Fruit fly (Drosophila melanogaster): ENCODE measurements around the gene Fum3.
A peak's percentile ranks its signal among the peaks of the same experiment; 100 is the strongest.

Gene Fum3

DNA sequence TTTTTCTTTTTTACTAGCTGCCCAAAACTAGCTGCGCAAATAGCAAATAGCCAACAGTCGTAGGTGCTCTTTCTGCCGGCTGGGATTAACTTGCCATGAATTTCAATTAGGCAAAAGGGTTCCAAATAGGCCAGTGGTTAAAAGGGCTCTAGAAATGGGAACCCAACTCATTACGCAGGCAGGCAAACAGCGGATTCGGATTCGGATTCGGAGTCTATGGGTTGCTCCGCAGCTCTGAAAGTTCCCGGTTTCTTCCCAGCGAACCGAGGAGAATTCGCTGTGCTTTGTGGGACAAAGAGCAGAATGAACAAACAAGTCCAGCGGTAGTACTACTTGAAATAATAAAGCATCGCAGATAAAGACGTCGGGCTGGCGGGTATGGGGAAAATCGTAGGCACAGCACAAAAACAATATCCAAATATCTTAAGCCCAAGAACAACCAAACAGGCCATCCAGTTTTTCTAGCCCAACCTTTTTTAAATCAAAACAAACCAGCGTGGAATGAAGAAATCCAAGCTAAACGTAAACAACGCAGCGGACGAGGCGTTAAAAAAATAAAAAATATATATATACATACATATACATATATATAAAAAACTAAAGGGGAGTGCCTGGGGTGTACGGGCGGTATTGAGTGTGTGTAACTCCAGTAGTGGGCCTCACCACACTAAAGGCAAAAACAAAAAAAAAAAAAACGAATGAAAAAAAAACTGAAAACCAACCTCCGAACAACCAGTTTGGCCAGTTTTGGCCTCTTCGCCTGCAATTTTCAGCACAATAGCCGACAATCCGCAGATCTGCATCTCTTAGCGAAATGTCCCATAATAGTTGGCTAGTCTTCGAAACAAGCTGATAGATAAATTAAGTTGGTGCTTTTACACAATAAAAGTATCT lies 23.5 kb downstream of the Fum3 start (continued):
- TF ChIP-seq CG10631 (GFP tag; optimal IDR thresholded peaks at IDR 0.05) (no peak), fd85E (GFP tag; optimal IDR thresholded peaks at IDR 0.05) (no peak), vri (GFP tag; optimal IDR thresholded peaks at IDR 0.05) (no peak), fd59A (GFP tag; optimal IDR thresholded peaks at IDR 0.05) (no peak), Hr4 (GFP tag; optimal IDR thresholded peaks at IDR 0.05) (no peak), acj6 (GFP tag; optimal IDR thresholded peaks at IDR 0.05) (no peak), CG6792 (GFP tag; optimal IDR thresholded peaks at IDR 0.05) (no peak), CG1621 (tag; optimal IDR thresholded peaks at IDR 0.05) (peak; percentile 40), Sox102F (GFP tag; optimal IDR thresholded peaks at IDR 0.05) (no peak), CG8119 (GFP tag; IDR thresholded peaks at IDR 0.05) (peak; percentile 78; the same call in 2 of the 3 replicates), dac (GFP tag; optimal IDR thresholded peaks at IDR 0.05) (no peak), Gug (GFP tag; IDR thresholded peaks at IDR 0.05) (0 out of 2 replicates have a peak, but pooled peaks have one; percentile 11), dsx (GFP tag; optimal IDR thresholded peaks at IDR 0.05; ENCODE audit: poor library complexity, severe bottlenecking) (peak; percentile 64), CG6276 (GFP tag; optimal IDR thresholded peaks at IDR 0.05) (peak; percentile 38), CG8319 (GFP tag; optimal IDR thresholded peaks at IDR 0.05) (no peak), CG34406 (GFP tag; optimal IDR thresholded peaks at IDR 0.05) (no peak), CG6808 (GFP tag; optimal IDR thresholded peaks at IDR 0.05) (peak; percentile 50), Ets21C (GFP tag; optimal IDR thresholded peaks at IDR 0.05) (no peak), esn (GFP tag; optimal IDR thresholded peaks at IDR 0.05) (no peak), spab (GFP tag; optimal IDR thresholded peaks at IDR 0.05) (peak; percentile 45)

DNA sequence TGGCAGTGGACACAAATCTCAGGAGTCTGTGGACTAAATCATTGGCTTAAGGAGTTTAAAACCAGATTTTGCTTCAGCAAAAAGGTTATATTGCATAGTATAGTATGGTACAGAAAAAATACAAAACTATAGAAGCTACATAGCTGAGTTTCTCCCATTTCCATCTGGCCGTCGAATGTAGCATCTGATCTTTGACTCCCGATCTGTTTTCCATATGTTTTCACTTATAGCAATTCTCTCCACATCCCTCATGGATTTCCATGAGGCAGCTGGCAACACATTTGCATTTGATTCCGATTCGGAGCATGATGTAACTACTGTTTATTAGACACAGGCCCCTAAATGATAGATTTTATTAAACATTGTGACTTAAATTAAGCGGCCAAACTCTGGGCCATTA lies 24.9 kb downstream of the Fum3 start:
- TF ChIP-seq topi (GFP tag; optimal IDR thresholded peaks at IDR 0.05) (no peak), CG6276 (GFP tag; optimal IDR thresholded peaks at IDR 0.05) (no peak), CG8319 (GFP tag; optimal IDR thresholded peaks at IDR 0.05) (no peak), CG6163 (GFP tag; IDR thresholded peaks at IDR 0.05) (no peak), esn (GFP tag; optimal IDR thresholded peaks at IDR 0.05) (no peak), CG11294 (GFP tag; IDR thresholded peaks at IDR 0.05) (no peak), Met (GFP tag; optimal IDR thresholded peaks at IDR 0.05) (no peak), CG6854 (GFP tag; optimal IDR thresholded peaks at IDR 0.05) (no peak), Lpt (GFP tag; optimal IDR thresholded peaks at IDR 0.05) (no peak), Sox14 (GFP tag; optimal IDR thresholded peaks at IDR 0.05) (no peak), pdm3 (GFP tag; optimal IDR thresholded peaks at IDR 0.05) (no peak), Gug (GFP tag; IDR thresholded peaks at IDR 0.05) (no peak), dac (GFP tag; optimal IDR thresholded peaks at IDR 0.05) (no peak)

DNA sequence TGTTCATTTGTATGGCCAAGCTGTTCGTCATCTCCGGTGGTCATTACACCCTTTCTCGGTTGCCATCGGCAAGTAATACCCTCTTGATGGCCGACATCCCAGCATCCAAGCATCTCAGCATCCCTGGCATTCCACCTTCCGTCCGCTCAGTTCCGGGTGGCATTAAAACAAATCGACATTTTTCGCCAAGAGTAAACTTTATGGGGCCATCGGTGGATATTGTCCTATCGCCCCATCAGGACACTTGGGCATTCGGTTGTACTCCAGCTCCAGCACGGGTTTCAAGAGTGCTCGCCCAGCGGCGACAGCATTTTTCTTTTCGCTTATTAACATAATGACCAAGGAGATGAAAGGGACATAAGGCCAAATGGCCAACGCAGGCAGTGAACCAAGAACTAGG lies 25.4 kb downstream of the Fum3 start:
- TF ChIP-seq Hr38 (GFP tag; optimal IDR thresholded peaks at IDR 0.05) (no peak), CG8319 (GFP tag; optimal IDR thresholded peaks at IDR 0.05) (no peak), CG34406 (GFP tag; optimal IDR thresholded peaks at IDR 0.05) (no peak), CG3919 (GFP tag; optimal IDR thresholded peaks at IDR 0.05) (no peak), CG11902 (GFP tag; optimal IDR thresholded peaks at IDR 0.05) (no peak), Ets21C (GFP tag; optimal IDR thresholded peaks at IDR 0.05) (no peak), CG3032 (tag; optimal IDR thresholded peaks at IDR 0.05) (no peak), CG6792 (GFP tag; optimal IDR thresholded peaks at IDR 0.05) (no peak), CG6163 (GFP tag; IDR thresholded peaks at IDR 0.05) (no peak), net (GFP tag; optimal IDR thresholded peaks at IDR 0.05) (no peak), Eip93F (GFP tag; optimal IDR thresholded peaks at IDR 0.05) (no peak), pdm3 (GFP tag; optimal IDR thresholded peaks at IDR 0.05) (no peak), Eip75B (GFP tag; optimal IDR thresholded peaks at IDR 0.05) (no peak), cyc (GFP tag; optimal IDR thresholded peaks at IDR 0.05) (no peak), Lpt (GFP tag; optimal IDR thresholded peaks at IDR 0.05) (no peak), lz (GFP tag; optimal IDR thresholded peaks at IDR 0.05) (no peak), CG6276 (GFP tag; optimal IDR thresholded peaks at IDR 0.05) (no peak)
